Fruit fly (Drosophila melanogaster) whole organism, prepupa: ENCODE data around the gene CG15403.

Experiments
- Blimp-1 ChIP-seq: fragments of 200-800 bp; sonication (Bioruptor generic); optimal IDR thresholded peaks from 3 replicates; lab custom pipeline; 2017; ENCODE audit warnings: missing biosample characterization, missing genetic modification characterization, mild to moderate bottlenecking, moderate library complexity, missing genetic modification reagents
- CG16779 ChIP-seq: fragments of 200-800 bp; sonication (Bioruptor generic); optimal IDR thresholded peaks from 3 replicates; lab custom pipeline; 2017; ENCODE audit warnings: missing biosample characterization, mild to moderate bottlenecking, missing genetic modification characterization
- CG3032 ChIP-seq: fragments of 200-800 bp; optimal IDR thresholded peaks from 2 replicates; lab custom pipeline; 2019; ENCODE audit warnings: missing biosample characterization, mild to moderate bottlenecking, missing genetic modification characterization, moderate library complexity
- CG8119 ChIP-seq: fragments of 200-800 bp; sonication (Bioruptor generic); IDR thresholded peaks from 3 replicates; pipeline ENCODE4 v1.3.6; 2022; ENCODE audit warnings: missing biosample characterization, missing genetic modification characterization
- Eip75B ChIP-seq: fragments of 200-800 bp; sonication (Bioruptor generic); optimal IDR thresholded peaks from 3 replicates; lab custom pipeline; 2016; ENCODE audit warnings: missing biosample characterization, missing genetic modification characterization
- Hr4 ChIP-seq: fragments of 200-800 bp; sonication (Bioruptor generic); optimal IDR thresholded peaks from 3 replicates; lab custom pipeline; 2016; ENCODE audit warnings: missing biosample characterization, missing genetic modification characterization
- Sox14 ChIP-seq: fragments of 200-800 bp; sonication (Bioruptor generic); optimal IDR thresholded peaks from 3 replicates; lab custom pipeline; 2016; ENCODE audit warnings: missing biosample characterization, missing genetic modification characterization
- Sox15 ChIP-seq: fragments of 200-800 bp; sonication (Bioruptor generic); optimal IDR thresholded peaks from 3 replicates; lab custom pipeline; 2016; ENCODE audit warnings: missing biosample characterization, missing genetic modification characterization
- esn ChIP-seq: fragments of 200-800 bp; sonication (Bioruptor generic); optimal IDR thresholded peaks from 2 replicates; lab custom pipeline; 2016; ENCODE audit warnings: missing biosample characterization, mild to moderate bottlenecking, missing genetic modification characterization, moderate library complexity
- fd59A ChIP-seq: fragments of 200-800 bp; sonication (Bioruptor generic); optimal IDR thresholded peaks from 2 replicates; lab custom pipeline; 2017; ENCODE audit warnings: missing biosample characterization, mild to moderate bottlenecking, missing genetic modification characterization, missing genetic modification reagents
- topi ChIP-seq: fragments of 200-800 bp; sonication (Bioruptor generic); optimal IDR thresholded peaks from 3 replicates; lab custom pipeline; 2016; ENCODE audit warnings: missing biosample characterization, missing genetic modification characterization

- TF ChIP-seq topi (GFP tag; lab: Kevin White, UChicago), result no peak
- TF ChIP-seq fd59A (GFP tag; lab: Kevin White, UChicago), result no peak
- TF ChIP-seq CG8119 (GFP tag; lab: Robert Waterston, UW), result no peak
- no peak for TF ChIP-seq Blimp-1 (GFP tag; lab: Kevin White, UChicago)
- TF ChIP-seq Sox15 (GFP tag; lab: Kevin White, UChicago), result no peak
- TF ChIP-seq Hr4, result no peak
- no peak for TF ChIP-seq Eip75B (GFP tag; lab: Kevin White, UChicago)
- TF ChIP-seq CG16779 (tag; lab: Kevin White, UChicago), result no peak
- no peak for TF ChIP-seq CG3032 (tag; lab: Kevin White, UChicago)
- TF ChIP-seq Sox14 (GFP tag; lab: Kevin White, UChicago), result no peak
- no peak for TF ChIP-seq esn
Observed at dm6 chr2L:3145897-3146296, 17.5 kb downstream of the CG15403 start.
